Worm (Caenorhabditis elegans) whole organism, mixed stage, embryonic: ENCODE data around the gene acr-15.

Experiments used
- bed-3 ChIP-seq: fragments of 200-800 bp; sonication (Bioruptor generic); optimal IDR thresholded peaks from 3 replicates; lab custom pipeline; 2018; ENCODE audit warnings: mild to moderate bottlenecking, missing genetic modification characterization, moderate library complexity, missing compliant biosample characterization
- blmp-1 ChIP-seq: fragments of 150-350 bp; optimal IDR thresholded peaks from 2 replicates; lab custom pipeline; 2014; ENCODE audit warnings: missing biosample characterization, missing genetic modification characterization
- ceh-43 ChIP-seq: fragments of 200-800 bp; sonication (Bioruptor generic); optimal IDR thresholded peaks from 2 replicates; lab custom pipeline; 2018; ENCODE audit warnings: mild to moderate bottlenecking, missing genetic modification characterization, moderate library complexity, missing compliant biosample characterization
- ceh-83 ChIP-seq: fragments of 200-800 bp; sonication (Bioruptor generic); optimal IDR thresholded peaks from 2 replicates; lab custom pipeline; 2018; ENCODE audit warnings: mild to moderate bottlenecking, missing genetic modification characterization, missing compliant biosample characterization
- ces-1 ChIP-seq: fragments of 150-350 bp; optimal IDR thresholded peaks from 2 replicates; lab custom pipeline; 2014; ENCODE audit warnings: missing biosample characterization, missing genetic modification reagents, missing genetic modification characterization
- cnd-1 ChIP-seq: fragments of 200-800 bp; sonication (Bioruptor generic); optimal IDR thresholded peaks from 2 replicates; lab custom pipeline; 2018; ENCODE audit warnings: mild to moderate bottlenecking, missing genetic modification characterization, missing compliant biosample characterization
- drap-1 ChIP-seq: fragments of 200-800 bp; sonication (Bioruptor generic); optimal IDR thresholded peaks from 3 replicates; lab custom pipeline; 2018; ENCODE audit warnings: mild to moderate bottlenecking, missing genetic modification characterization, missing compliant biosample characterization
- elt-1 ChIP-seq: sonication (generic microtip); optimal IDR thresholded peaks from 2 replicates; lab custom pipeline; 2017; ENCODE audit warnings: missing genetic modification characterization, mild to moderate bottlenecking, missing compliant biosample characterization, antibody characterized with exemption, moderate library complexity, borderline replicate concordance; ENCODE audit not compliant: insufficient read depth
- elt-3 ChIP-seq: fragments of 150-350 bp; optimal IDR thresholded peaks from 2 replicates; lab custom pipeline; 2014; ENCODE audit warnings: missing biosample characterization, missing genetic modification characterization
- ham-2 ChIP-seq: fragments of 200-800 bp; sonication (Bioruptor generic); optimal IDR thresholded peaks from 2 replicates; lab custom pipeline; 2018; ENCODE audit warnings: mild to moderate bottlenecking, missing genetic modification characterization, missing compliant biosample characterization
- hlh-1 ChIP-seq: fragments of 150-350 bp; optimal IDR thresholded peaks from 2 replicates; lab custom pipeline; 2014; ENCODE audit warnings: missing biosample characterization, missing genetic modification reagents, missing genetic modification characterization
- lin-13 ChIP-seq: fragments of 150-350 bp; optimal IDR thresholded peaks from 2 replicates; lab custom pipeline; 2014; ENCODE audit warnings: missing biosample characterization, missing genetic modification characterization
- lin-32 ChIP-seq: fragments of 200-800 bp; sonication (Bioruptor generic); optimal IDR thresholded peaks from 2 replicates; lab custom pipeline; 2018; ENCODE audit warnings: mild to moderate bottlenecking, missing genetic modification characterization, missing compliant biosample characterization
- lsy-2 ChIP-seq: fragments of 150-350 bp; optimal IDR thresholded peaks from 2 replicates; lab custom pipeline; 2014; ENCODE audit warnings: missing biosample characterization, missing genetic modification characterization
- mab-5 ChIP-seq: fragments of 150-350 bp; optimal IDR thresholded peaks from 2 replicates; lab custom pipeline; 2014; ENCODE audit warnings: missing biosample characterization, missing genetic modification characterization
- mls-2 ChIP-seq: sonication (generic microtip); optimal IDR thresholded peaks from 2 replicates; lab custom pipeline; 2016; ENCODE audit warnings: mild to moderate bottlenecking, missing genetic modification characterization, moderate library complexity, missing compliant biosample characterization
- nhr-12 ChIP-seq: fragments of 150-350 bp; optimal IDR thresholded peaks from 2 replicates; lab custom pipeline; 2014; ENCODE audit warnings: missing biosample characterization, missing genetic modification characterization
- nhr-237 ChIP-seq: fragments of 150-350 bp; optimal IDR thresholded peaks from 2 replicates; lab custom pipeline; 2014; ENCODE audit warnings: missing biosample characterization, missing genetic modification characterization
- nhr-28 ChIP-seq: fragments of 150-350 bp; optimal IDR thresholded peaks from 2 replicates; lab custom pipeline; 2014; ENCODE audit warnings: missing biosample characterization, missing genetic modification characterization
- nhr-76 ChIP-seq: sonication (generic microtip); optimal IDR thresholded peaks from 2 replicates; lab custom pipeline; 2017; ENCODE audit warnings: missing biosample characterization, missing genetic modification characterization
- pha-4 ChIP-seq: fragments of 150-350 bp; optimal IDR thresholded peaks from 2 replicates; lab custom pipeline; 2018; ENCODE audit warnings: missing biosample characterization, missing genetic modification reagents, missing genetic modification characterization
- sem-2 ChIP-seq: fragments of 200-800 bp; sonication (Bioruptor generic); optimal IDR thresholded peaks from 2 replicates; lab custom pipeline; 2018; ENCODE audit warnings: mild to moderate bottlenecking, missing genetic modification characterization, missing compliant biosample characterization
- snpc-4 ChIP-seq: fragments of 150-350 bp; optimal IDR thresholded peaks from 2 replicates; lab custom pipeline; 2014; ENCODE audit warnings: missing biosample characterization, missing genetic modification characterization
- sptf-1 ChIP-seq: sonication (generic microtip); optimal IDR thresholded peaks from 2 replicates; lab custom pipeline; 2017; ENCODE audit warnings: mild to moderate bottlenecking, missing genetic modification characterization, moderate library complexity, missing compliant biosample characterization
- tbx-8 ChIP-seq: fragments of 200-800 bp; sonication (Bioruptor generic); optimal IDR thresholded peaks from 2 replicates; lab custom pipeline; 2018; ENCODE audit warnings: mild to moderate bottlenecking, missing genetic modification characterization, moderate library complexity, missing compliant biosample characterization
- unc-120 ChIP-seq: sonication (generic microtip); optimal IDR thresholded peaks from 2 replicates; lab custom pipeline; 2017; ENCODE audit warnings: missing genetic modification characterization, missing compliant biosample characterization; ENCODE audit not compliant: poor library complexity, severe bottlenecking
- unc-39 ChIP-seq: fragments of 150-350 bp; optimal IDR thresholded peaks from 2 replicates; lab custom pipeline; 2014; ENCODE audit warnings: missing biosample characterization, missing genetic modification characterization
- zip-8 ChIP-seq: fragments of 150-350 bp; optimal IDR thresholded peaks from 2 replicates; lab custom pipeline; 2014; ENCODE audit warnings: missing biosample characterization, missing genetic modification characterization

Gene acr-15

ce11 chrV:8552460-8552859 is at the start of gene acr-15:
Gene acr-15 (plus strand): TSS chrV:8552695.
- TF ChIP-seq mls-2 (tag; lab: Kevin White, UChicago) (no peak), hlh-1 (tag; lab: Kevin White, UChicago) (peak; percentile 56)

- TF ChIP-seq nhr-237 (tag; lab: Kevin White, UChicago) = no peak
- peak; percentile 37 for TF ChIP-seq ces-1 (GFP tag; lab: Kevin White, UChicago)
These were observed 45.2 kb upstream of the acr-15 start, which contains the start of gene ZK994.6 for ce11 chrV:8507324-8507723. Gene ZK994.6 (minus strand): TSS chrV:8507424.

ce11 chrV:8513361-8513760 is 39.1 kb upstream of the acr-15 start, which contains the start of gene F45F2.9:
Gene F45F2.9 (minus strand): TSS chrV:8513461.
- TF ChIP-seq ham-2 (GFP tag; lab: Kevin White, UChicago) (no peak), ces-1 (GFP tag; lab: Kevin White, UChicago) (no peak), lin-13 (tag; lab: Kevin White, UChicago) (no peak)
- TF ChIP-seq, all 35 proteins: peak for 0

ce11 chrV:8516426-8516825 is 36.1 kb upstream of the acr-15 start:
- TF ChIP-seq drap-1 (GFP tag; lab: Kevin White, UChicago) (no peak), snpc-4 (tag; lab: Kevin White, UChicago) (no peak), sem-2 (no peak), zip-8 (tag; lab: Kevin White, UChicago) (no peak), cnd-1 (tag; lab: Kevin White, UChicago) (no peak)

ce11 chrV:8517711-8518110 is 34.8 kb upstream of the acr-15 start:
- no peak for TF ChIP-seq sem-2
- TF ChIP-seq hlh-1 (tag; lab: Kevin White, UChicago) = no peak
- no peak for TF ChIP-seq lsy-2 (tag; lab: Kevin White, UChicago)
- TF ChIP-seq nhr-76 (tag; lab: Kevin White, UChicago) = no peak
- TF ChIP-seq nhr-237 (tag; lab: Kevin White, UChicago) = no peak
- no peak for TF ChIP-seq pha-4
- TF ChIP-seq unc-39 (tag; lab: Kevin White, UChicago) = no peak
- no peak for TF ChIP-seq tbx-8 (GFP tag; lab: Kevin White, UChicago)
- TF ChIP-seq nhr-28 (tag; lab: Kevin White, UChicago) = no peak
- no peak for TF ChIP-seq blmp-1
- TF ChIP-seq, all 35 proteins: peak for 0

- TF ChIP-seq sptf-1 (tag; lab: Kevin White, UChicago) (no peak), lsy-2 (tag; lab: Kevin White, UChicago) (no peak), elt-1 (no peak), zip-8 (tag; lab: Kevin White, UChicago) (no peak), ham-2 (GFP tag; lab: Kevin White, UChicago) (no peak), ceh-83 (GFP tag; lab: Kevin White, UChicago) (no peak), drap-1 (GFP tag; lab: Kevin White, UChicago) (no peak), nhr-12 (tag; lab: Kevin White, UChicago) (no peak), cnd-1 (tag; lab: Kevin White, UChicago) (no peak), hlh-1 (tag; lab: Kevin White, UChicago) (no peak), lin-32 (GFP tag; lab: Kevin White, UChicago) (no peak), sem-2 (no peak), ceh-43 (GFP tag; lab: Kevin White, UChicago) (no peak), snpc-4 (tag; lab: Kevin White, UChicago) (no peak), elt-3 (tag; lab: Kevin White, UChicago) (no peak), unc-39 (tag; lab: Kevin White, UChicago) (no peak)
These were observed 34.2 kb upstream of the acr-15 start for ce11 chrV:8518283-8518682.

- TF ChIP-seq unc-120 (no peak), nhr-12 (tag; lab: Kevin White, UChicago) (no peak), zip-8 (tag; lab: Kevin White, UChicago) (no peak), mab-5 (tag; lab: Kevin White, UChicago) (no peak), bed-3 (GFP tag; lab: Kevin White, UChicago) (no peak), pha-4 (no peak)
These were observed 33.6 kb upstream of the acr-15 start, which contains the start of gene F45F2.10 for ce11 chrV:8518822-8519392. Gene F45F2.10 (minus strand): TSS chrV:8518872.
